Worm (Caenorhabditis elegans): Measurements from ENCODE around the gene ptp-5.1.

ce11 chrIV:5215092-5215491 is 49.0 kb downstream of the ptp-5.1 start, which contains the start of gene Y59E9AL.4:
- no peak for TF ChIP-seq ztf-23 (GFP tag; IDR thresholded peaks at IDR 0.05)
- no peak for TF ChIP-seq tab-1 (GFP tag; IDR thresholded peaks at IDR 0.05)
- no peak for TF ChIP-seq med-1 (GFP tag; optimal IDR thresholded peaks at IDR 0.05; ENCODE audit: insufficient read depth)
- no peak for TF ChIP-seq flt-1 (GFP tag; IDR thresholded peaks at IDR 0.05)
